Worm (Caenorhabditis elegans) whole organism, L4/young adult: ENCODE data around the gene mig-2.

ENCODE experiments used
- W03F9.2 ChIP-seq: fragments of 150-350 bp; optimal IDR thresholded peaks from 2 replicates; lab custom pipeline; 2014; ENCODE audit warnings: missing biosample characterization, missing genetic modification characterization
- dao-5 ChIP-seq: sonication (generic microtip); optimal IDR thresholded peaks from 2 replicates; lab custom pipeline; 2016; ENCODE audit warnings: missing genotype, missing genetic modification characterization, moderate library complexity, missing compliant biosample characterization
- him-1 ChIP-seq: sonication (generic microtip); optimal IDR thresholded peaks from 2 replicates; lab custom pipeline; 2016; ENCODE audit warnings: missing genotype, missing genetic modification reagents, missing genetic modification characterization, missing compliant biosample characterization

DNA sequence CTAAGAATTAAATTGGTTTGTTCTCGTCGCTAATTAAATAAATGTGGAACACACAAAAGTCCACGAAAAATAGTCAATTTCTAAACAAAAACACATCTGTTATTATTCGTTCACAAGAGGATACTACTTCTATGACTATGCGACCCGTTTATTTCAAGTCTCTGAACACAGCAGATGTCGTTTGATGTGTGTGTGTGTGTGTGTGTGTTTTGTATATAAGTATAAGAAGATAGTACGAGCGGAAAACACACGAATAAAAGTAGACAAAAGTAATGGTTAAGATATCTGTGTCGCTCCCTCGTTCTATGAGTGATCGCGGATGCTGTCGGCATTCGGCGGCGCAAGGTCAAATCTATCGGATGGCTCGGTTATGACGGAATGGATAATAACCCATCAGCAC, 50.4 kb downstream of the mig-2 start:
- TF ChIP-seq W03F9.2 (no peak), him-1 (tag; lab: Kevin White, UChicago) (no peak), dao-5 (tag; lab: Kevin White, UChicago) (no peak)
